Worm (Caenorhabditis elegans) whole organism, late embryonic: ENCODE data around the gene F13D12.10.
"Not testable (repeated sequence)": the region's sequence is repeated elsewhere in the genome, so short reads cannot be mapped to it uniquely, and the experiment has no call there.

ENCODE experiments used
- T23F11.4 ChIP-seq: fragments of 200-800 bp; sonication (Bioruptor generic); optimal IDR thresholded peaks from 2 replicates; lab custom pipeline; 2018; ENCODE audit warnings: mild to moderate bottlenecking, missing genetic modification characterization, missing compliant biosample characterization
- ceh-14 ChIP-seq: sonication (generic microtip); optimal IDR thresholded peaks from 2 replicates; lab custom pipeline; 2016; ENCODE audit warnings: missing genotype, missing genetic modification characterization, missing compliant biosample characterization
- ceh-22 ChIP-seq: sonication (generic microtip); optimal IDR thresholded peaks from 2 replicates; lab custom pipeline; 2017; ENCODE audit warnings: missing biosample characterization, missing genetic modification characterization
- ceh-34 ChIP-seq: sonication (generic microtip); optimal IDR thresholded peaks from 2 replicates; lab custom pipeline; 2016; ENCODE audit warnings: mild to moderate bottlenecking, missing genetic modification characterization, missing compliant biosample characterization
- ceh-45 ChIP-seq: fragments of 200-800 bp; sonication (Bioruptor generic); IDR thresholded peaks from 2 replicates; pipeline ENCODE4 v1.3.6; 2022; ENCODE audit warnings: missing genetic modification reagents, missing genetic modification characterization, missing compliant biosample characterization
- che-1 ChIP-seq: sonication (generic microtip); optimal IDR thresholded peaks from 2 replicates; lab custom pipeline; 2016; ENCODE audit warnings: mild to moderate bottlenecking, missing genetic modification characterization, missing compliant biosample characterization
- dmd-4 ChIP-seq: sonication (generic microtip); optimal IDR thresholded peaks from 2 replicates; lab custom pipeline; 2016; ENCODE audit warnings: borderline replicate concordance, missing genetic modification characterization, missing compliant biosample characterization
- elt-2 ChIP-seq: sonication (generic microtip); optimal IDR thresholded peaks from 2 replicates; lab custom pipeline; 2016; ENCODE audit warnings: missing genetic modification reagents, missing genetic modification characterization, missing compliant biosample characterization
- elt-4 ChIP-seq: sonication (generic microtip); optimal IDR thresholded peaks from 2 replicates; lab custom pipeline; 2016; ENCODE audit warnings: missing genetic modification characterization, missing compliant biosample characterization
- hlh-13 ChIP-seq: fragments of 200-800 bp; sonication (Bioruptor generic); optimal IDR thresholded peaks from 2 replicates; lab custom pipeline; 2018; ENCODE audit warnings: mild to moderate bottlenecking, missing genetic modification characterization, missing compliant biosample characterization
- hlh-30 ChIP-seq: sonication (generic microtip); optimal IDR thresholded peaks from 2 replicates; lab custom pipeline; 2017; ENCODE audit warnings: antibody characterized with exemption, missing genetic modification characterization, missing compliant biosample characterization; ENCODE audit not compliant: insufficient read depth
- npax-4 ChIP-seq: sonication (generic microtip); optimal IDR thresholded peaks from 2 replicates; lab custom pipeline; 2016; ENCODE audit warnings: missing genetic modification characterization, missing compliant biosample characterization
- ref-2 ChIP-seq: sonication (generic microtip); optimal IDR thresholded peaks from 2 replicates; lab custom pipeline; 2016; ENCODE audit warnings: missing genetic modification characterization, missing compliant biosample characterization
- rnt-1 ChIP-seq: sonication (generic microtip); optimal IDR thresholded peaks from 2 replicates; lab custom pipeline; 2016; ENCODE audit warnings: missing genetic modification characterization, missing compliant biosample characterization
- sox-2 ChIP-seq: fragments of 200-800 bp; sonication (Bioruptor generic); IDR thresholded peaks from 2 replicates; pipeline ENCODE4 v1.3.6; 2022; ENCODE audit warnings: missing genetic modification reagents, missing genetic modification characterization, missing compliant biosample characterization
- sox-4 ChIP-seq: sonication (generic microtip); optimal IDR thresholded peaks from 2 replicates; lab custom pipeline; 2017; ENCODE audit warnings: mild to moderate bottlenecking, missing genetic modification characterization, inconsistent platforms, missing compliant biosample characterization
- tbx-2 ChIP-seq: sonication (generic microtip); optimal IDR thresholded peaks from 2 replicates; lab custom pipeline; 2016; ENCODE audit warnings: missing genetic modification characterization, missing compliant biosample characterization
- tbx-7 ChIP-seq: sonication (generic microtip); optimal IDR thresholded peaks from 2 replicates; lab custom pipeline; 2016; ENCODE audit warnings: missing genotype, missing genetic modification characterization, missing compliant biosample characterization
- unc-3 ChIP-seq, 2 experiments: fragments of 200-800 bp in 1 of 2; sonication (Bioruptor generic) in 1 of 2; sonication (generic microtip) in 1 of 2; conservative IDR thresholded peaks in 1 of 2; optimal IDR thresholded peaks in 1 of 2; 2 replicates each; pipeline versions ENCODE4 v1.3.6 to Lab custom; 2016 to 2022; ENCODE audit warnings: missing compliant biosample characterization in 2 of 2, missing genetic modification characterization in 2 of 2, missing genetic modification reagents in 1 of 2
- unc-86 ChIP-seq: sonication (generic microtip); optimal IDR thresholded peaks from 2 replicates; lab custom pipeline; 2016; ENCODE audit warnings: missing genetic modification characterization, missing compliant biosample characterization

F13D12.10 gene

ce11 chrII:11759277-11759676 is 45.7 kb downstream of the F13D12.10 start, which contains the start of the genes F44E5.4 and F44E5.5 (continued):
- TF ChIP-seq rnt-1 (tag; lab: Kevin White, UChicago) (peak; percentile 59), hlh-30 (peak; percentile 56), ceh-14 (tag; lab: Kevin White, UChicago) (peak; percentile 5), elt-2 (tag; lab: Kevin White, UChicago) (peak; percentile 29), sox-2 (GFP tag; lab: Robert Waterston, UW) (peak; percentile 95), ref-2 (peak; percentile 85), che-1 (tag; lab: Kevin White, UChicago) (peak; percentile 16), unc-86 (tag; lab: Kevin White, UChicago) (peak; percentile 55), sox-4 (peak; percentile 64), tbx-2 (tag; lab: Kevin White, UChicago) (peak; percentile 46), dmd-4 (tag; lab: Kevin White, UChicago) (peak; percentile 40), tbx-7 (peak; percentile 23), T23F11.4 (GFP tag; lab: Kevin White, UChicago) (peak; percentile 67), ceh-22 (tag; lab: Kevin White, UChicago) (peak; percentile 48), unc-3 (GFP tag; conservative IDR thresholded peaks at IDR 0.05; lab: Robert Waterston, UW) (peak; percentile 79), ceh-34 (tag; lab: Kevin White, UChicago) (peak; percentile 81), ceh-45 (GFP tag; lab: Robert Waterston, UW) (peak; percentile 65; the same call in 1 of the 2 replicates)
- not testable (repeated sequence) for TF ChIP-seq unc-3 (tag; optimal IDR thresholded peaks at IDR 0.05; lab: Kevin White, UChicago)

ce11 chrII:11761806-11762512 is 48.4 kb downstream of the F13D12.10 start:
- TF ChIP-seq hlh-13 (GFP tag; lab: Kevin White, UChicago) (no peak), elt-4 (tag; lab: Kevin White, UChicago) (no peak)

- TF ChIP-seq sox-4 (no peak), npax-4 (tag; lab: Kevin White, UChicago) (no peak)
Measured at ce11 chrII:11765506-11766152, 52.0 kb downstream of the F13D12.10 start.
